Fruit fly (Drosophila melanogaster): ENCODE data around the gene nkd.

DNA sequence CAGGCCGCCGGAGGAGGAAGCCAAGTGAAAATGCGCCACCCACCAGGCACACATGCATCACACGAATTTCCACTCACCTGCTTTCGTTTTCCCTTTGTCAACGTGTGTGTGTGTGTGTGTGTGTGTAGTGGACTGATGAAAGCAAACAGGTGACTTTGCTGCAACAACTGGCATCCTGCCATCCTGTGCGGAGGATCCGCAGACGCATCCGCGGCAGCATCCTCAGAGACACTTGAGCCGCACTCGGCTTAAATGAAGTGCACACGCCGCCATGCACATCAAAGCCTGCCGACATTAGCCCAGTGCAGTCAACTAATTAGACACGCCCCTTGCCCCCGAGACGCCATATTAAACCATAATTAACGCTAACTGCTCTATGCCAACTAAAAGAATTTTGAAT lies 13.6 kb upstream of the nkd start:
- TF ChIP-seq E2f1 (GFP tag; IDR thresholded peaks at IDR 0.05) = no peak
- no peak for TF ChIP-seq nerfin-2 (GFP tag; IDR thresholded peaks at IDR 0.05; ENCODE audit: partially characterized antibody)
- TF ChIP-seq CG2129 (GFP tag; IDR thresholded peaks at IDR 0.05; ENCODE audit: partially characterized antibody) = no peak
- no peak for TF ChIP-seq CG4360 (GFP tag; IDR thresholded peaks at IDR 0.05)
- TF ChIP-seq p53 (GFP tag; optimal IDR thresholded peaks at IDR 0.05) = no peak
- no peak for TF ChIP-seq zf30C (GFP tag; optimal IDR thresholded peaks at IDR 0.05)
- TF ChIP-seq pita (GFP tag; optimal IDR thresholded peaks at IDR 0.05) = no peak
- no peak for TF ChIP-seq Antp (GFP tag; optimal IDR thresholded peaks at IDR 0.05)
- TF ChIP-seq wek (GFP tag; optimal IDR thresholded peaks at IDR 0.05) = no peak
- TF ChIP-seq CG3838 (GFP tag; optimal IDR thresholded peaks at IDR 0.05) = no peak
- no peak for TF ChIP-seq lov (optimal IDR thresholded peaks at IDR 0.05)
- no peak for TF ChIP-seq lov (GFP tag; IDR thresholded peaks at IDR 0.05)
- no peak for TF ChIP-seq fu2 (GFP tag; optimal IDR thresholded peaks at IDR 0.05)
